Worm (Caenorhabditis elegans) whole organism, L2 larva: Measurements from ENCODE around the gene clec-139.

ENCODE experiments used
- F13H6.1 ChIP-seq: sonication (generic microtip); optimal IDR thresholded peaks from 2 replicates; lab custom pipeline; 2016; ENCODE audit warnings: missing genetic modification characterization, missing compliant biosample characterization
- ZK546.5 ChIP-seq: sonication (generic microtip); optimal IDR thresholded peaks from 2 replicates; lab custom pipeline; 2017; ENCODE audit warnings: missing biosample characterization, missing genetic modification characterization
- alr-1 ChIP-seq: fragments of 150-350 bp; optimal IDR thresholded peaks from 2 replicates; lab custom pipeline; 2014; ENCODE audit warnings: missing biosample characterization, missing genetic modification characterization
- aly-2 ChIP-seq: fragments of 150-350 bp; optimal IDR thresholded peaks from 2 replicates; lab custom pipeline; 2014; ENCODE audit warnings: missing biosample characterization, missing genetic modification characterization
- ama-1 ChIP-seq: fragments of 150-350 bp; optimal IDR thresholded peaks from 2 replicates; lab custom pipeline; 2018; ENCODE audit warnings: inconsistent platforms
- blmp-1 ChIP-seq: sonication (generic microtip); optimal IDR thresholded peaks from 2 replicates; lab custom pipeline; 2017; ENCODE audit warnings: missing genetic modification characterization, mild to moderate bottlenecking, missing compliant biosample characterization, antibody characterized with exemption, moderate library complexity; ENCODE audit not compliant: insufficient read depth
- ceh-16 ChIP-seq: fragments of 150-350 bp; optimal IDR thresholded peaks from 2 replicates; lab custom pipeline; 2014; ENCODE audit warnings: missing biosample characterization, missing genetic modification characterization
- crh-2 ChIP-seq: sonication (generic microtip); optimal IDR thresholded peaks from 2 replicates; lab custom pipeline; 2017; ENCODE audit warnings: missing biosample characterization, missing genetic modification characterization
- elt-1 ChIP-seq: fragments of 150-350 bp; optimal IDR thresholded peaks from 2 replicates; lab custom pipeline; 2014; ENCODE audit warnings: missing biosample characterization, missing genetic modification characterization
- elt-3 ChIP-seq: sonication (generic microtip); optimal IDR thresholded peaks from 2 replicates; lab custom pipeline; 2017; ENCODE audit warnings: missing biosample characterization, missing genetic modification characterization
- fos-1 ChIP-seq: fragments of 150-350 bp; optimal IDR thresholded peaks from 2 replicates; lab custom pipeline; 2014; ENCODE audit warnings: missing biosample characterization, missing genetic modification characterization
- gmeb-1 ChIP-seq: fragments of 150-350 bp; optimal IDR thresholded peaks from 2 replicates; lab custom pipeline; 2014; ENCODE audit warnings: missing biosample characterization, missing genetic modification characterization
- lsy-2 ChIP-seq, 2 experiments: fragments of 150-350 bp in 1 of 2; sonication (generic microtip) in 1 of 2; optimal IDR thresholded peaks; 2 replicates each; lab custom pipeline; 2014 to 2017; ENCODE audit warnings: missing biosample characterization in 2 of 2, missing genetic modification characterization in 2 of 2
- mab-5 ChIP-seq: fragments of 150-350 bp; optimal IDR thresholded peaks from 2 replicates; lab custom pipeline; 2014; ENCODE audit warnings: missing biosample characterization, missing genetic modification characterization
- mbf-1 ChIP-seq: sonication (generic microtip); optimal IDR thresholded peaks from 2 replicates; lab custom pipeline; 2017; ENCODE audit warnings: missing biosample characterization, missing genetic modification characterization
- nhr-10 ChIP-seq: sonication (generic microtip); optimal IDR thresholded peaks from 2 replicates; lab custom pipeline; 2017; ENCODE audit warnings: missing biosample characterization, missing genetic modification characterization
- nhr-11 ChIP-seq: fragments of 150-350 bp; optimal IDR thresholded peaks from 2 replicates; lab custom pipeline; 2014; ENCODE audit warnings: missing biosample characterization, missing genetic modification characterization
- nhr-12 ChIP-seq: fragments of 150-350 bp; optimal IDR thresholded peaks from 2 replicates; lab custom pipeline; 2014; ENCODE audit warnings: missing biosample characterization, missing genetic modification characterization
- nhr-129 ChIP-seq: fragments of 150-350 bp; optimal IDR thresholded peaks from 2 replicates; lab custom pipeline; 2014; ENCODE audit warnings: missing biosample characterization, missing genetic modification characterization
- nhr-6 ChIP-seq: fragments of 150-350 bp; optimal IDR thresholded peaks from 2 replicates; lab custom pipeline; 2014; ENCODE audit warnings: missing biosample characterization, missing genetic modification characterization
- nhr-77 ChIP-seq: fragments of 150-350 bp; optimal IDR thresholded peaks from 2 replicates; lab custom pipeline; 2014; ENCODE audit warnings: missing biosample characterization, missing genetic modification characterization
- sem-4 ChIP-seq: fragments of 150-350 bp; optimal IDR thresholded peaks from 2 replicates; lab custom pipeline; 2014; ENCODE audit warnings: missing biosample characterization, missing genetic modification reagents, missing genetic modification characterization
- sma-3 ChIP-seq: sonication (generic microtip); optimal IDR thresholded peaks from 2 replicates; lab custom pipeline; 2016; ENCODE audit warnings: missing genetic modification reagents, missing genetic modification characterization, missing compliant biosample characterization
- sma-9 ChIP-seq, 2 experiments: fragments of 150-350 bp in 1 of 2; sonication (generic microtip) in 1 of 2; optimal IDR thresholded peaks; 2 replicates each; lab custom pipeline; 2014 to 2016; ENCODE audit warnings: missing genetic modification characterization in 2 of 2, mild to moderate bottlenecking in 1 of 2, missing biosample characterization in 1 of 2, missing compliant biosample characterization in 1 of 2, missing genetic modification reagents in 1 of 2, moderate library complexity in 1 of 2
- snpc-4 ChIP-seq: fragments of 150-350 bp; optimal IDR thresholded peaks from 2 replicates; lab custom pipeline; 2014; ENCODE audit warnings: missing biosample characterization, missing genetic modification characterization
- unc-55 ChIP-seq: fragments of 150-350 bp; sonication (generic microtip); optimal IDR thresholded peaks from 3 replicates; lab custom pipeline; 2014; ENCODE audit warnings: missing biosample characterization, missing genetic modification reagents, missing genetic modification characterization
- zag-1 ChIP-seq: fragments of 150-350 bp; optimal IDR thresholded peaks from 2 replicates; lab custom pipeline; 2014; ENCODE audit warnings: missing biosample characterization, missing genetic modification characterization
- ztf-1 ChIP-seq: fragments of 200-800 bp; sonication (Bioruptor generic); conservative IDR thresholded peaks from 2 replicates; pipeline ENCODE4 v1.3.6; 2022; ENCODE audit warnings: missing genetic modification characterization, missing compliant biosample characterization
- ztf-4 ChIP-seq: fragments of 150-350 bp; optimal IDR thresholded peaks from 2 replicates; lab custom pipeline; 2014; ENCODE audit warnings: missing biosample characterization, missing genetic modification characterization

Gene clec-139

DNA sequence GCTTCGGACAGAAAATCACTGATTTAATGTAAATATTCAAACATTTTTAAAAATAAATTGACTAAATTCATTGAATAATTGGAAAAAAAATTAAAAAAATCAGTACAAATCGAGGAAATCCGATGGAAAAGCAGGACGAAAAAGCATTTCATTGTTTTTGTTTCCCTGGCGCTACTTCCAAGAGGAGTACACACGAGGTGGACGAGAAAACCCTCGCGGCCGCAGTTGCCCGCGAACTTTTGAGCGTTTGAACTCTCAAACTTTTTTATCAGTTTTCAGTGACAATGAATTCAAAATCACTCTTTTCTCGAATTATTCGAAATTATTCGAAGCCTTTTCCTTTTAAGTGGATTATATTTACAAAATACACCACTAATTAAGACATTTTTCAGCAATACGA lies 18.5 kb downstream of the clec-139 start, which contains the start of gene F35D11.4 (continued):
- TF ChIP-seq lsy-2 (tag; optimal IDR thresholded peaks at IDR 0.05; lab: Kevin White, UChicago) (peak; percentile 42 to 81), alr-1 (no peak), nhr-11 (tag; lab: Kevin White, UChicago) (no peak), sma-3 (GFP tag; lab: Kevin White, UChicago) (peak; percentile 87)

DNA sequence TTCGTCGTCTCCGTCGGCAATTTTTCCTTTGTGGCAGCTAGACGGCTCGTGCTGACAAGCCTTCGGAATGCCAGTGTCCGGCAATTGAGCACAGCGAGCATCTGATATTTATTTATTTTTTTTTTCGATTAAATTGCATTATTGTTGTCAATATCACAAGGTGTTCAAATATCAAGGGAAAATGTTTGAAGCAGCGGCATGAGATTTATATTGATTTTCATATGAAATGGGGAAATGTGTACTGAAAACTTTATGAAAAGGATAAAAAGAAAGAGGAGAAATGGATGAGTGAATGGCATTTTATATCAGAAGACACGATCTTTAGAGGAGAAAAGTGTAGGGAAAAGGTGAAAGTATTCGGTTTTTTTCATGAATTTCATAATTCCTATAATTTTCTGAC lies 19.0 kb downstream of the clec-139 start, which contains the start of gene coa-3:
TSS of gene coa-3 (minus strand) at position 101 of the 400 bp plus-strand sequence.
- TF ChIP-seq mbf-1 (tag; lab: Kevin White, UChicago) = no peak
- TF ChIP-seq zag-1 = no peak

DNA sequence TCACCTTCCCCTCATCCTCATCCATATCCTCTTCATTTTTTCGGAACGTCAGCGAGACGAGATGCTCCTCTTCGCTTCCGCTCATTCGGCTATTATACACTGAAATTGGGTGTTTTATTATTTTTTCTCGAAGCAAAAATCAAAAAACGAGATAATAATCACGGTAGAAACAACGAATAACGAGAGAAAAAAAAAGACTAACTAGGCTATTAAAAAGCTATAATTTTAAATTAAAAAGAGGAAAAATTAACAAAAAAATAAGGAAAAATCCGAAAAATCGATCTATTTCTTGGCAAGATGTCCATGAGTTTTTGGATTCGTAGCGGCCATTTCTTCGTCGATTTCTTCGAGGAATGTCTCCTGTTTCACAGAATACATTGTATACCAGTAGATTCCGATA lies 20.3 kb downstream of the clec-139 start, which contains the start of gene ipla-1:
TSS of gene ipla-1 (minus strand) at position 101 of the 400 bp plus-strand sequence.
- TF ChIP-seq aly-2 = no peak
- no peak for TF ChIP-seq ceh-16 (tag; lab: Kevin White, UChicago)
- TF ChIP-seq nhr-10 = no peak
- TF ChIP-seq elt-3 (tag; lab: Kevin White, UChicago) = no peak
- TF ChIP-seq elt-1 (tag; lab: Kevin White, UChicago) = no peak
- no peak for TF ChIP-seq ztf-1 (GFP tag; lab: Robert Waterston, UW)
- TF ChIP-seq nhr-6 (tag; lab: Kevin White, UChicago) = no peak
- no peak for TF ChIP-seq unc-55
- no peak for TF ChIP-seq sem-4 (tag; lab: Kevin White, UChicago)
- TF ChIP-seq F13H6.1 (tag; lab: Kevin White, UChicago) = no peak

DNA sequence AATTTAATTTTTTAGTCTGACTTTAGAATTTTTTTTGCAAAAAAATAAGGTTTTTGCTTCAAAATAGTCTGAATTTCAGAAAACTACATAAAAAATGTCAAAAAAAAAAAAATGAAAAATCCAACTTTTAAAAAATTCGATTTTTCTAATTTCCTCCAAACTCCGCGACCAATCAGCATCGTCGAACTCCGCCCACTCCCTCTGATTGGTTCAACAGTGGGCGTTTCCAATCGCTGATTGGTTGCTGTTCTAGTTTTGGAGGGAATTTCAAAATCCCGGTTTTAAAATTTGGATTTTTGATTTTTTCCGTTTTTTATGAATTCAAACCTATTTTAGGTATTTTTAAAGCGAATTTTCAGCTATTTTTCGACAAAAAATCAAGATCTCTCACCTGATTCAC lies 20.7 kb downstream of the clec-139 start:
- no peak for TF ChIP-seq ztf-1 (GFP tag; lab: Robert Waterston, UW)
- no peak for TF ChIP-seq fos-1 (tag; lab: Kevin White, UChicago)
- no peak for TF ChIP-seq ZK546.5 (tag; lab: Kevin White, UChicago)
- TF ChIP-seq zag-1 = no peak
- TF ChIP-seq mbf-1 (tag; lab: Kevin White, UChicago) = no peak
- TF ChIP-seq ceh-16 (tag; lab: Kevin White, UChicago) = no peak
- no peak for TF ChIP-seq snpc-4 (tag; lab: Kevin White, UChicago)
- TF ChIP-seq mab-5 (tag; lab: Kevin White, UChicago) = no peak
- no peak for TF ChIP-seq nhr-129
- TF ChIP-seq, all 48 proteins: peak for 0

DNA sequence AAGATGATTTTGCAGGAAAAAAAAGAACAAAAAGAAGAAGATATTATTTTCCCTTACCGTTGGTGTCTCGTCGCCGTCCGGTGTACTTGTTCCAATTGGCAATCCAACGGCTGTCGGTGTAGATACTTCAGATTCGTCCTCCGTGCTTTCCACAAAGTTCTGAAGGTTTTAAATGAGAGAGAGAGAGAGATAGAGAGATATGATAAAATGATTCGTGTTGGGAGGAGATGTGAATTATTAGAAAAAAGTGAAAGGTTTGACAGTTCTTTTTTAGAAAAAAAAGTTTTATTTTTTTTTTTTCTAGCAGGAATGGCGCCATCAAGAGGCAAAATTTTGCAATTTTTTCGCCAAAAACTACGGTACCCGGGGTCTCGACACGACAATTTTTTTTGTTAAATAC lies 21.3 kb downstream of the clec-139 start:
- TF ChIP-seq ama-1 (lab: Kevin White, UChicago) (no peak), blmp-1 (tag; lab: Kevin White, UChicago) (peak; percentile 51), F13H6.1 (tag; lab: Kevin White, UChicago) (no peak)

DNA sequence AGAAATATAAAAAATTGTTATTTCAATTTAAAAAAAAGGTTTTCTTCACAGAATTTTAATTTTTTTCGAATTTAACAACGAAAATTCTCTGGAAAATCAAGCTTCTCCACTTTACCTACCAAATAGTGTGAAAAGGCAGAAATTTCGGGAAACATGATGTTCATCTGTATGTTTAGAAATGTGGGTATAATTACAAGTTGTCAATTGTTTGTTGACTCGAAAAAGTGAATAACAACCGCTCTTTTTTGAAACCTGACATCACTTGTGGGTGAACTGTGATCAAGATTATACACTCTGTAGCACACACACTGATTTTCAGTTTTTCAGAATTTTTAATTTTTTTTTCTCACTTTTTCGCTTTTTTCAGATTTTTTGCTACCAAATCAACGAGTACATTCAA lies 21.7 kb downstream of the clec-139 start:
- TF ChIP-seq sma-3 (GFP tag; lab: Kevin White, UChicago) = no peak
- no peak for TF ChIP-seq gmeb-1 (tag; lab: Kevin White, UChicago)
- TF ChIP-seq ztf-4 (tag; lab: Kevin White, UChicago) = no peak
- TF ChIP-seq crh-2 = no peak
- no peak for TF ChIP-seq ztf-1 (GFP tag; lab: Robert Waterston, UW)
- TF ChIP-seq elt-3 (tag; lab: Kevin White, UChicago) = no peak
- no peak for TF ChIP-seq mbf-1 (tag; lab: Kevin White, UChicago)
- no peak for TF ChIP-seq zag-1
- no peak for TF ChIP-seq nhr-10
- TF ChIP-seq, all 48 proteins: peak for 0

DNA sequence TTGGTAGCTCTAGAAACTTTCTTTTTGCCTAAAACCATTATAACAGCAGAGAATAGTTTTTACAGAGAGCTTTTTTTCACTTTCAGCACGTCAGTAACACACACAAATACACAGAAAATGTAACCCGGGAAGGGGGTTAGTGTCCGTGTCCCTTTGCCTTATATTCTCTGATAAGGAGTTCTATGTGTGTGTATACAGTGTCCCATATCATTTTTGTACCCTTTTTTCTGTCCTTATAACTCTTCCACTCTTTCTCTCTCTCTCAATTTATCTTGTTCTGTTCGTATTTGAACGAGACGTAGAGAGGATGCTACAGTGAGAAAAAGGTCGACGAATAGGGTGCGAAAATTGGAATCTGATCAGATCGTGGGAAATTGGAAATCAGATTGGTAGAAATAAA lies 22.7 kb downstream of the clec-139 start:
- TF ChIP-seq nhr-77 (tag; lab: Kevin White, UChicago) = no peak
- TF ChIP-seq mab-5 (tag; lab: Kevin White, UChicago) = no peak
- no peak for TF ChIP-seq nhr-12
- peak; percentile 30 for TF ChIP-seq sma-9 (GFP tag; optimal IDR thresholded peaks at IDR 0.05; lab: Kevin White, UChicago)
- TF ChIP-seq sma-9 (tag; optimal IDR thresholded peaks at IDR 0.05; lab: Kevin White, UChicago) = no peak
- peak; percentile 89 for TF ChIP-seq fos-1 (tag; lab: Kevin White, UChicago)
